Worm (Caenorhabditis elegans): Measurements from ENCODE around the gene chts-1.
A peak's percentile ranks its signal among the peaks of the same experiment; 100 is the strongest.

chts-1 gene

ce11 chrX:7500970-7501369 is 18.5 kb downstream of the chts-1 start, which contains the start of gene uggt-1 (continued):
- no peak for TF ChIP-seq set-16 (GFP tag; IDR thresholded peaks at IDR 0.05)
- peak; percentile 96 for TF ChIP-seq rbr-2 (tag; optimal IDR thresholded peaks at IDR 0.05)
- peak; percentile 87 for TF ChIP-seq daf-19 (GFP tag; conservative IDR thresholded peaks at IDR 0.05)
- no peak for TF ChIP-seq snpc-1.2 (GFP tag; IDR thresholded peaks at IDR 0.05)
- TF ChIP-seq ceh-20 (GFP tag; IDR thresholded peaks at IDR 0.05) = peak; percentile 85
- TF ChIP-seq zfp-2 (tag; optimal IDR thresholded peaks at IDR 0.05) = peak; percentile 43
- TF ChIP-seq T20F7.1 (GFP tag; optimal IDR thresholded peaks at IDR 0.05) = peak; percentile 85
- TF ChIP-seq madf-9 (GFP tag; conservative IDR thresholded peaks at IDR 0.05) = peak; percentile 67; the same call in 1 of the 2 replicates
- no peak for TF ChIP-seq ZK546.5 (tag; optimal IDR thresholded peaks at IDR 0.05)
- peak; percentile 99 for TF ChIP-seq dve-1 (tag; optimal IDR thresholded peaks at IDR 0.05; ENCODE audit: insufficient read depth)
- TF ChIP-seq duxl-1 (tag; optimal IDR thresholded peaks at IDR 0.05; ENCODE audit: poor library complexity) = peak; percentile 64
- peak; percentile 79 for TF ChIP-seq arid-1 (GFP tag; conservative IDR thresholded peaks at IDR 0.05)
- TF ChIP-seq mdt-29 (GFP tag; IDR thresholded peaks at IDR 0.05) = no peak
- TF ChIP-seq snpc-4 (tag; optimal IDR thresholded peaks at IDR 0.05) = no peak
- TF ChIP-seq zip-11 (GFP tag; IDR thresholded peaks at IDR 0.05) = no peak
- TF ChIP-seq daf-16 (GFP tag; optimal IDR thresholded peaks at IDR 0.05) = no peak
- peak; percentile 82 for TF ChIP-seq daf-16 (tag; optimal IDR thresholded peaks at IDR 0.05)
- TF ChIP-seq unc-130 (GFP tag; optimal IDR thresholded peaks at IDR 0.05) = no peak
- peak; percentile 46 for TF ChIP-seq F10B5.3 (tag; optimal IDR thresholded peaks at IDR 0.05)
- no peak for TF ChIP-seq saeg-2 (GFP tag; IDR thresholded peaks at IDR 0.05)
- peak; percentile 93 for TF ChIP-seq hlh-11 (tag; optimal IDR thresholded peaks at IDR 0.05)
- TF ChIP-seq ceh-82 (tag; optimal IDR thresholded peaks at IDR 0.05) = no peak
- no peak for TF ChIP-seq ceh-44 (GFP tag; IDR thresholded peaks at IDR 0.05)
- peak; percentile 95 for TF ChIP-seq hmg-1.1 (GFP tag; IDR thresholded peaks at IDR 0.05)
- TF ChIP-seq attf-4 (tag; optimal IDR thresholded peaks at IDR 0.05) = no peak
- TF ChIP-seq F26F4.8 (GFP tag; conservative IDR thresholded peaks at IDR 0.05) = no peak
- no peak for TF ChIP-seq F44E2.7 (GFP tag; IDR thresholded peaks at IDR 0.05)
- TF ChIP-seq lir-3 (tag; optimal IDR thresholded peaks at IDR 0.05) = no peak
- peak; percentile 85 for TF ChIP-seq nhr-28 (tag; optimal IDR thresholded peaks at IDR 0.05)
- peak; percentile 78 for TF ChIP-seq ctbp-1 (GFP tag; IDR thresholded peaks at IDR 0.05)
- TF ChIP-seq lin-39 (tag; optimal IDR thresholded peaks at IDR 0.05) = no peak
- peak; percentile 84 for TF ChIP-seq lin-13 (GFP tag; optimal IDR thresholded peaks at IDR 0.05)
- no peak for TF ChIP-seq ama-1 (optimal IDR thresholded peaks at IDR 0.05)
- TF ChIP-seq Y48G9A.11 (GFP tag; IDR thresholded peaks at IDR 0.05) = no peak
- peak; percentile 98 for TF ChIP-seq mep-1 (tag; optimal IDR thresholded peaks at IDR 0.05)
- no peak for TF ChIP-seq egl-27 (tag; optimal IDR thresholded peaks at IDR 0.05)
- peak; percentile 80 for TF ChIP-seq egl-43 (GFP tag; IDR thresholded peaks at IDR 0.05)
- peak; percentile 76 for TF ChIP-seq lin-1 (GFP tag; IDR thresholded peaks at IDR 0.05)

- TF ChIP-seq lin-39 (tag; optimal IDR thresholded peaks at IDR 0.05) = no peak
- TF ChIP-seq fos-1 (tag; optimal IDR thresholded peaks at IDR 0.05) = no peak
- TF ChIP-seq Y48G9A.11 (GFP tag; IDR thresholded peaks at IDR 0.05) = no peak
- no peak for TF ChIP-seq zag-1 (tag; optimal IDR thresholded peaks at IDR 0.05)
- TF ChIP-seq hmg-1.1 (GFP tag; IDR thresholded peaks at IDR 0.05) = no peak
- no peak for TF ChIP-seq hif-1 (tag; optimal IDR thresholded peaks at IDR 0.05)
- no peak for TF ChIP-seq ztf-11 (tag; optimal IDR thresholded peaks at IDR 0.05)
- TF ChIP-seq fkh-10 (GFP tag; optimal IDR thresholded peaks at IDR 0.05) = no peak
- TF ChIP-seq mdl-1 (tag; optimal IDR thresholded peaks at IDR 0.05) = no peak
- no peak for TF ChIP-seq nhr-28 (tag; optimal IDR thresholded peaks at IDR 0.05)
These were observed 24.0 kb downstream of the chts-1 start, which contains the start of gene try-14 for ce11 chrX:7495491-7495890. TSS of gene try-14 (minus strand) at chrX:7495591.

Measured in whole organism, L4 larva.